Fruit fly (Drosophila melanogaster): Measurements from ENCODE around the gene CG14367.

CG14367 gene

DNA sequence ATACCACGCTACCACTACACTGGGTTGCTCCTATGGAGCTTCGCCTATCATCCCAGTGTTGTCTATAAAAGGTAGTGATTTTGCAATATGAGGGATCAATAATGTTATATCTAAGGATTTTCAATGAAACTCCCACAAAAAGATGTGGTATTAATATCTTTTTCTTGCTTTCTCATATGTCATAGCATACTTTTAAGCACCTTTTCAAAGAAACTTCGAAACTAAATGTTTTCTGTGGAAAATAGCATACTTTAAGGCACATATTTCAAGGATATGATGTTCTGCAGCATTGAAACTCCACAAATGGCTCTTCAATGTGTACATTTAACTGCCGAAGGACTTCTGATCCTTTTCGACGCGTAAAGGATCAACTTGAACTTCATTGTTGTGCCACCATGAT, 21.0 kb upstream of the CG14367 start:
- TF ChIP-seq Sox14 (GFP tag; optimal IDR thresholded peaks at IDR 0.05) (no peak), CG6276 (GFP tag; optimal IDR thresholded peaks at IDR 0.05) (no peak), CG31627 (GFP tag; optimal IDR thresholded peaks at IDR 0.05) (no peak), CG7368 (GFP tag; optimal IDR thresholded peaks at IDR 0.05) (no peak), fd59A (GFP tag; optimal IDR thresholded peaks at IDR 0.05) (no peak), fkh (GFP tag; optimal IDR thresholded peaks at IDR 0.05) (no peak), Eip75B (GFP tag; optimal IDR thresholded peaks at IDR 0.05) (no peak), salr (GFP tag; optimal IDR thresholded peaks at IDR 0.05) (no peak), Gug (GFP tag; IDR thresholded peaks at IDR 0.05) (no peak), CG11294 (GFP tag; IDR thresholded peaks at IDR 0.05) (no peak), CG11902 (GFP tag; optimal IDR thresholded peaks at IDR 0.05) (no peak), acj6 (GFP tag; optimal IDR thresholded peaks at IDR 0.05) (no peak), spab (GFP tag; optimal IDR thresholded peaks at IDR 0.05) (no peak), achi (GFP tag; optimal IDR thresholded peaks at IDR 0.05) (no peak), fd85E (GFP tag; optimal IDR thresholded peaks at IDR 0.05) (no peak), Eip93F (GFP tag; optimal IDR thresholded peaks at IDR 0.05) (no peak), Hr38 (GFP tag; optimal IDR thresholded peaks at IDR 0.05) (no peak), vri (GFP tag; optimal IDR thresholded peaks at IDR 0.05) (no peak), pdm3 (GFP tag; optimal IDR thresholded peaks at IDR 0.05) (no peak)

- no peak for TF ChIP-seq vri (GFP tag; optimal IDR thresholded peaks at IDR 0.05)
- no peak for TF ChIP-seq Lpt (GFP tag; optimal IDR thresholded peaks at IDR 0.05)
- no peak for TF ChIP-seq CG11902 (GFP tag; optimal IDR thresholded peaks at IDR 0.05)
- TF ChIP-seq eg (GFP tag; IDR thresholded peaks at IDR 0.05) = no peak
- no peak for TF ChIP-seq spab (GFP tag; optimal IDR thresholded peaks at IDR 0.05)
- TF ChIP-seq CG32006 (GFP tag; optimal IDR thresholded peaks at IDR 0.05) = no peak
- no peak for TF ChIP-seq Met (GFP tag; optimal IDR thresholded peaks at IDR 0.05)
- no peak for TF ChIP-seq CG1621 (tag; optimal IDR thresholded peaks at IDR 0.05)
Observed at dm6 chr3R:13674492-13675033, 19.3 kb upstream of the CG14367 start, which contains the start of gene Task6. TSS of gene Task6 (minus strand) at chr3R:13674542.

- TF ChIP-seq CG3919 (GFP tag; optimal IDR thresholded peaks at IDR 0.05) = peak; percentile 82
- TF ChIP-seq CG9139 (GFP tag; optimal IDR thresholded peaks at IDR 0.05) = no peak
- TF ChIP-seq CG6276 (GFP tag; optimal IDR thresholded peaks at IDR 0.05) = peak; percentile 10
- peak; percentile 19 to 51 for TF ChIP-seq ss (GFP tag; optimal IDR thresholded peaks at IDR 0.05)
- peak; percentile 30 for TF ChIP-seq Lpt (GFP tag; optimal IDR thresholded peaks at IDR 0.05)
- peak; percentile 63 for TF ChIP-seq dac (GFP tag; optimal IDR thresholded peaks at IDR 0.05)
- no peak for TF ChIP-seq dsx (GFP tag; optimal IDR thresholded peaks at IDR 0.05; ENCODE audit: poor library complexity, severe bottlenecking)
- peak; percentile 77 for TF ChIP-seq cyc (GFP tag; optimal IDR thresholded peaks at IDR 0.05)
- TF ChIP-seq fd59A (GFP tag; optimal IDR thresholded peaks at IDR 0.05) = peak; percentile 55
- TF ChIP-seq pdm3 (GFP tag; optimal IDR thresholded peaks at IDR 0.05) = peak; percentile 79
- peak; percentile 88 for TF ChIP-seq Eip78C (GFP tag)
- TF ChIP-seq CG11294 (GFP tag; IDR thresholded peaks at IDR 0.05) = peak; percentile 79
- peak; percentile 68 for TF ChIP-seq CG6792 (GFP tag; optimal IDR thresholded peaks at IDR 0.05)
- peak; percentile 79 for TF ChIP-seq lz (GFP tag; optimal IDR thresholded peaks at IDR 0.05)
- peak; percentile 85 for TF ChIP-seq CG31627 (GFP tag; optimal IDR thresholded peaks at IDR 0.05)
- TF ChIP-seq eg (GFP tag; IDR thresholded peaks at IDR 0.05) = peak; percentile 92
- peak; percentile 69 for TF ChIP-seq net (GFP tag; optimal IDR thresholded peaks at IDR 0.05)
- TF ChIP-seq Hr39 (GFP tag; optimal IDR thresholded peaks at IDR 0.05) = peak; percentile 85
- peak; percentile 81 for TF ChIP-seq Eip75B (GFP tag; optimal IDR thresholded peaks at IDR 0.05)
- peak; percentile 83 for TF ChIP-seq esn (GFP tag; optimal IDR thresholded peaks at IDR 0.05)
- no peak for TF ChIP-seq Met (GFP tag; optimal IDR thresholded peaks at IDR 0.05)
- TF ChIP-seq Sox14 (GFP tag; optimal IDR thresholded peaks at IDR 0.05) = peak; percentile 78
- TF ChIP-seq Smox (GFP tag; optimal IDR thresholded peaks at IDR 0.05) = no peak
- TF ChIP-seq CG11762 (GFP tag; optimal IDR thresholded peaks at IDR 0.05; ENCODE audit: insufficient read depth) = peak; percentile 19
- TF ChIP-seq Sox102F (GFP tag; optimal IDR thresholded peaks at IDR 0.05) = peak; percentile 71
- peak; percentile 75 for TF ChIP-seq CG8119 (GFP tag; IDR thresholded peaks at IDR 0.05)
- TF ChIP-seq CG6163 (GFP tag; IDR thresholded peaks at IDR 0.05) = peak; percentile 92
- peak; percentile 78 for TF ChIP-seq topi (GFP tag; optimal IDR thresholded peaks at IDR 0.05)
- TF ChIP-seq CG32006 (GFP tag; optimal IDR thresholded peaks at IDR 0.05) = peak; percentile 81
- TF ChIP-seq Hr38 (GFP tag; optimal IDR thresholded peaks at IDR 0.05) = no peak
- TF ChIP-seq CG6808 (GFP tag; optimal IDR thresholded peaks at IDR 0.05) = peak; percentile 41
Observed at dm6 chr3R:13676137-13677086, 17.4 kb upstream of the CG14367 start, which contains the start of the genes Lkb1 and CG9588. TSS of gene Lkb1 (plus strand) at chr3R:13676549. TSS of gene CG9588 (minus strand) at chr3R:13676681.
